Worm (Caenorhabditis elegans) whole organism, midembryonic: ENCODE measurements around the gene B0403.6.

Source experiments
- T22C8.4 ChIP-seq: fragments of 200-800 bp; sonication (Bioruptor generic); IDR thresholded peaks from 2 replicates; pipeline ENCODE4 v1.3.6; 2022; ENCODE audit warnings: missing genetic modification characterization, missing compliant biosample characterization
- flt-1 ChIP-seq: fragments of 200-800 bp; sonication (Bioruptor generic); IDR thresholded peaks from 2 replicates; pipeline ENCODE4 v1.3.6; 2022; ENCODE audit warnings: missing genetic modification characterization, missing compliant biosample characterization
- med-1 ChIP-seq: sonication (generic microtip); optimal IDR thresholded peaks from 2 replicates; lab custom pipeline; 2017; ENCODE audit warnings: missing genetic modification characterization, mild to moderate bottlenecking, missing compliant biosample characterization, antibody characterized with exemption, missing genetic modification reagents; ENCODE audit not compliant: insufficient read depth
- ref-1 ChIP-seq: fragments of 200-800 bp; sonication (Bioruptor generic); conservative IDR thresholded peaks from 2 replicates; pipeline ENCODE4 v1.3.6; 2022; ENCODE audit warnings: missing genetic modification reagents, missing genetic modification characterization, missing compliant biosample characterization

DNA sequence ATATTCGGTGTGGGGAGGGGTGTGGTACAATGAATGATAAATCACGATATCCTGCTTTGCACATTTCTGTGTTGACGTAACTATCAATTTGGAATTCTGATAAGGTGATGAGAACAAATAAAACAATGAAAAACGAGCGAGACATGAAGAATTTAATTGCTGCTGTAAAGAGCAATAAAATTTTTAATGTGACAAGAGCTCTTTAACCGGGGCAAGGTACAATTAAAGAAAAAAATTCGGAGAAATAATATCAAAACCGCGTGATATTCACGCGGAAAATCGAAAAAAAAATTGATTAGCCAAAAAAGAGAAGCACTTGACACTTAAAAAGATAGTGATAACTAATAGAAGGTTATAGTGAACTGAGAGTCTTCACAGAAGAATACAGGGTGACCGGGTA is 13.9 kb downstream of the B0403.6 start:
- TF ChIP-seq med-1 (no peak), T22C8.4 (GFP tag; lab: Robert Waterston, UW) (no peak), flt-1 (GFP tag; lab: Robert Waterston, UW) (no peak), ref-1 (no peak)
